Worm (Caenorhabditis elegans) whole organism, mixed stage, embryonic: ENCODE data around the gene pix-1.

Source experiments
- bed-3 ChIP-seq: fragments of 200-800 bp; sonication (Bioruptor generic); optimal IDR thresholded peaks from 3 replicates; lab custom pipeline; 2018; ENCODE audit warnings: mild to moderate bottlenecking, missing genetic modification characterization, moderate library complexity, missing compliant biosample characterization
- blmp-1 ChIP-seq: fragments of 150-350 bp; optimal IDR thresholded peaks from 2 replicates; lab custom pipeline; 2014; ENCODE audit warnings: missing biosample characterization, missing genetic modification characterization
- ceh-39 ChIP-seq: fragments of 150-350 bp; optimal IDR thresholded peaks from 2 replicates; lab custom pipeline; 2014; ENCODE audit warnings: missing biosample characterization, missing genetic modification characterization
- ceh-43 ChIP-seq: fragments of 200-800 bp; sonication (Bioruptor generic); optimal IDR thresholded peaks from 2 replicates; lab custom pipeline; 2018; ENCODE audit warnings: mild to moderate bottlenecking, missing genetic modification characterization, moderate library complexity, missing compliant biosample characterization
- ceh-83 ChIP-seq: fragments of 200-800 bp; sonication (Bioruptor generic); optimal IDR thresholded peaks from 2 replicates; lab custom pipeline; 2018; ENCODE audit warnings: mild to moderate bottlenecking, missing genetic modification characterization, missing compliant biosample characterization
- ces-1 ChIP-seq: fragments of 150-350 bp; optimal IDR thresholded peaks from 2 replicates; lab custom pipeline; 2014; ENCODE audit warnings: missing biosample characterization, missing genetic modification reagents, missing genetic modification characterization
- cnd-1 ChIP-seq: fragments of 200-800 bp; sonication (Bioruptor generic); optimal IDR thresholded peaks from 2 replicates; lab custom pipeline; 2018; ENCODE audit warnings: mild to moderate bottlenecking, missing genetic modification characterization, missing compliant biosample characterization
- drap-1 ChIP-seq: fragments of 200-800 bp; sonication (Bioruptor generic); optimal IDR thresholded peaks from 3 replicates; lab custom pipeline; 2018; ENCODE audit warnings: mild to moderate bottlenecking, missing genetic modification characterization, missing compliant biosample characterization
- elt-1 ChIP-seq: sonication (generic microtip); optimal IDR thresholded peaks from 2 replicates; lab custom pipeline; 2017; ENCODE audit warnings: missing genetic modification characterization, mild to moderate bottlenecking, missing compliant biosample characterization, antibody characterized with exemption, moderate library complexity, borderline replicate concordance; ENCODE audit not compliant: insufficient read depth
- elt-3 ChIP-seq: fragments of 150-350 bp; optimal IDR thresholded peaks from 2 replicates; lab custom pipeline; 2014; ENCODE audit warnings: missing biosample characterization, missing genetic modification characterization
- ham-2 ChIP-seq: fragments of 200-800 bp; sonication (Bioruptor generic); optimal IDR thresholded peaks from 2 replicates; lab custom pipeline; 2018; ENCODE audit warnings: mild to moderate bottlenecking, missing genetic modification characterization, missing compliant biosample characterization
- hlh-1 ChIP-seq: fragments of 150-350 bp; optimal IDR thresholded peaks from 2 replicates; lab custom pipeline; 2014; ENCODE audit warnings: missing biosample characterization, missing genetic modification reagents, missing genetic modification characterization
- lin-13 ChIP-seq: fragments of 150-350 bp; optimal IDR thresholded peaks from 2 replicates; lab custom pipeline; 2014; ENCODE audit warnings: missing biosample characterization, missing genetic modification characterization
- lin-32 ChIP-seq: fragments of 200-800 bp; sonication (Bioruptor generic); optimal IDR thresholded peaks from 2 replicates; lab custom pipeline; 2018; ENCODE audit warnings: mild to moderate bottlenecking, missing genetic modification characterization, missing compliant biosample characterization
- lsy-2 ChIP-seq: fragments of 150-350 bp; optimal IDR thresholded peaks from 2 replicates; lab custom pipeline; 2014; ENCODE audit warnings: missing biosample characterization, missing genetic modification characterization
- mep-1 ChIP-seq: fragments of 150-350 bp; optimal IDR thresholded peaks from 2 replicates; lab custom pipeline; 2017; ENCODE audit warnings: missing biosample characterization, missing genetic modification reagents, missing genetic modification characterization, inconsistent platforms
- mls-2 ChIP-seq: sonication (generic microtip); optimal IDR thresholded peaks from 2 replicates; lab custom pipeline; 2016; ENCODE audit warnings: mild to moderate bottlenecking, missing genetic modification characterization, moderate library complexity, missing compliant biosample characterization
- nhr-12 ChIP-seq: fragments of 150-350 bp; optimal IDR thresholded peaks from 2 replicates; lab custom pipeline; 2014; ENCODE audit warnings: missing biosample characterization, missing genetic modification characterization
- nhr-2 ChIP-seq: fragments of 150-350 bp; optimal IDR thresholded peaks from 2 replicates; lab custom pipeline; 2014; ENCODE audit warnings: missing biosample characterization, missing genetic modification characterization
- nhr-28 ChIP-seq: fragments of 150-350 bp; optimal IDR thresholded peaks from 2 replicates; lab custom pipeline; 2014; ENCODE audit warnings: missing biosample characterization, missing genetic modification characterization
- nhr-76 ChIP-seq: sonication (generic microtip); optimal IDR thresholded peaks from 2 replicates; lab custom pipeline; 2017; ENCODE audit warnings: missing biosample characterization, missing genetic modification characterization
- pha-4 ChIP-seq: fragments of 150-350 bp; optimal IDR thresholded peaks from 2 replicates; lab custom pipeline; 2018; ENCODE audit warnings: missing biosample characterization, missing genetic modification reagents, missing genetic modification characterization
- snpc-4 ChIP-seq: fragments of 150-350 bp; optimal IDR thresholded peaks from 2 replicates; lab custom pipeline; 2014; ENCODE audit warnings: missing biosample characterization, missing genetic modification characterization
- sptf-1 ChIP-seq: sonication (generic microtip); optimal IDR thresholded peaks from 2 replicates; lab custom pipeline; 2017; ENCODE audit warnings: mild to moderate bottlenecking, missing genetic modification characterization, moderate library complexity, missing compliant biosample characterization
- unc-120 ChIP-seq: sonication (generic microtip); optimal IDR thresholded peaks from 2 replicates; lab custom pipeline; 2017; ENCODE audit warnings: missing genetic modification characterization, missing compliant biosample characterization; ENCODE audit not compliant: poor library complexity, severe bottlenecking
- unc-62 ChIP-seq: fragments of 150-350 bp; optimal IDR thresholded peaks from 2 replicates; lab custom pipeline; 2014; ENCODE audit warnings: missing biosample characterization, missing genetic modification reagents, missing genetic modification characterization
- zip-8 ChIP-seq: fragments of 150-350 bp; optimal IDR thresholded peaks from 2 replicates; lab custom pipeline; 2014; ENCODE audit warnings: missing biosample characterization, missing genetic modification characterization
- ztf-11 ChIP-seq: fragments of 150-350 bp; optimal IDR thresholded peaks from 2 replicates; lab custom pipeline; 2014; ENCODE audit warnings: missing biosample characterization, missing genetic modification characterization

Gene pix-1

DNA sequence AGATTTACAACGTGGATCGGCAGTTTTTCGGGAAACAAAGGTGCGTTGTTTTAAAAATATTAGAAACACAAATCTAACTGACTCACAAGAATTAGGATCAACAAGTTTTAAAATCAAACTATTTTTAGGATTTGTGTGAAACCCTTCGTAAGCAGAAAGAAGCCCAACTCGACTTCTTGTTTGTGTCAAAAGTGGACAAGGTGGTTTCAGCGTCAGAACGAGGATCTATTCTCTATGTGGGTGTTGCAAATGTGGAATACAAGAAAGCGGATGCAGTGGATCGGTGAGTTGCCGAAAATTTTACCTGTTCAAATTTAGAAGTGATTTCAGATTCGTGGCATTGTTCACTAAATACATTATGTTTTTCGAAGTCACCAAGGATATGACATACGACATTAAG, 1.9 kb downstream of the pix-1 start:
- TF ChIP-seq nhr-12 (tag; lab: Kevin White, UChicago): no peak
- no peak for TF ChIP-seq ceh-43 (GFP tag; lab: Kevin White, UChicago)
- TF ChIP-seq mep-1 (tag; lab: Kevin White, UChicago): no peak
- TF ChIP-seq snpc-4 (tag; lab: Kevin White, UChicago): no peak
- TF ChIP-seq ztf-11 (tag; lab: Kevin White, UChicago): no peak
- no peak for TF ChIP-seq elt-1 (tag; lab: Kevin White, UChicago)

DNA sequence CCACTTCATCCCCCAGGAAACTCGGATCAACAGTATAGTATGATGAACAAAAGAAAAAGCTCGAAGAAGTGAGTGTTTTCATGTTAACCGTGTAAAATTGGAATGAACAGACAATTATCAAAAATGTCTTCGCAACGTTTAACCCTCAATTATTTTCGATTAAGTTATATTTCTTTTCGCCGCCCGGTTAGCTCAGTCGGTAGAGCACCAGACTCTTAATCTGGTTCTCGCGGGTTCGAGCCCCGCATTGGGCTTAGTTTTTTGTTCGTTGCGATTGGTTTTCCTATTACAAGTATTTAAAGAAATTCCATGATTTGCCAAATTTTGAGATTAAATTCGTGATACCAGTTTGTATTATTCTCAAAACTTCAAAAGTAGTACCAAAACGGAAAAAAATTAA, 2.6 kb downstream of the pix-1 start:
- TF ChIP-seq ceh-83 (GFP tag; lab: Kevin White, UChicago): no peak
- no peak for TF ChIP-seq nhr-28 (tag; lab: Kevin White, UChicago)
- TF ChIP-seq pha-4 (tag; lab: Kevin White, UChicago): no peak
- TF ChIP-seq ces-1: no peak
- no peak for TF ChIP-seq bed-3 (GFP tag; lab: Kevin White, UChicago)
- TF ChIP-seq elt-3: no peak
- TF ChIP-seq lsy-2 (tag; lab: Kevin White, UChicago): no peak
- TF ChIP-seq hlh-1: no peak
- no peak for TF ChIP-seq nhr-12 (tag; lab: Kevin White, UChicago)
- no peak for TF ChIP-seq cnd-1 (tag; lab: Kevin White, UChicago)
- TF ChIP-seq ceh-39 (tag; lab: Kevin White, UChicago): no peak

DNA sequence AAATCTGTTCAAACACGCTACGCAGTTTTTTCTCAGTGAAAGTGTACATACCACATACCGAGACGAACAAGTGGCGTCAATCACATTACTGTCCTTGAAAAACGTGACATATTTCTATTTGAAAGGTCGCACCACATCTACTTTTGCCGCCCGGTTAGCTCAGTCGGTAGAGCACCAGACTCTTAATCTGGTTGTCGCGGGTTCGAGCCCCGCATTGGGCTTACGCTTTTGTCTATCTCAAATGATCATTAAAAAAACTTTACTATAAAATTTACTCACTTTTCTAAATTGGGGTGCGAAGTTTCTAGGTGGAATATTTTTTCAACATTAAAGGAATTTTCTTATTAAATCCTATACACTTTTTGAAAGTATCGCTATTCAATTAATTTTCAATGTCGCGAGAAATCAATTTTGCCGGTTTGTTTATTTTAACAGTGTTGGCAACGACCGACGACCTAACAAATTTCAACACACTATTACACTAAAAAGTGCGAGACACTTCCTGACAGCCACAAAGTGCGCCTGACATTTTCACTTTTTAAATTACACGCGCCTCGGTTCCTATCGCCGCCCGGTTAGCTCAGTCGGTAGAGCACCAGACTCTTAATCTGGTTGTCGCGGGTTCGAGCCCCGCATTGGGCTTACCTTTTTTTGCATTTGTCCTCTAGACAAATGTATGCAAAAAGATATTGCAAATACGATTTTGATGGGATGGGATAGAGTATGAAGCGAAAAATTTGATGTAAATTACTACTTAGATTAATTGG, 3.3 kb downstream of the pix-1 start:
- TF ChIP-seq blmp-1 (tag; lab: Kevin White, UChicago) (no peak), elt-1 (tag; lab: Kevin White, UChicago) (no peak), nhr-2 (tag; lab: Kevin White, UChicago) (no peak), lsy-2 (tag; lab: Kevin White, UChicago) (no peak), unc-120 (tag; lab: Kevin White, UChicago) (peak; percentile 85), ham-2 (GFP tag; lab: Kevin White, UChicago) (no peak), mls-2 (tag; lab: Kevin White, UChicago) (peak; percentile 29), nhr-12 (tag; lab: Kevin White, UChicago) (no peak), ztf-11 (tag; lab: Kevin White, UChicago) (no peak), bed-3 (GFP tag; lab: Kevin White, UChicago) (no peak), drap-1 (GFP tag; lab: Kevin White, UChicago) (peak; percentile 20), snpc-4 (tag; lab: Kevin White, UChicago) (no peak), sptf-1 (peak; percentile 29), lin-32 (GFP tag; lab: Kevin White, UChicago) (peak; percentile 17), lin-13 (tag; lab: Kevin White, UChicago) (no peak), pha-4 (tag; lab: Kevin White, UChicago) (no peak), unc-62 (GFP tag; lab: Kevin White, UChicago) (no peak)

DNA sequence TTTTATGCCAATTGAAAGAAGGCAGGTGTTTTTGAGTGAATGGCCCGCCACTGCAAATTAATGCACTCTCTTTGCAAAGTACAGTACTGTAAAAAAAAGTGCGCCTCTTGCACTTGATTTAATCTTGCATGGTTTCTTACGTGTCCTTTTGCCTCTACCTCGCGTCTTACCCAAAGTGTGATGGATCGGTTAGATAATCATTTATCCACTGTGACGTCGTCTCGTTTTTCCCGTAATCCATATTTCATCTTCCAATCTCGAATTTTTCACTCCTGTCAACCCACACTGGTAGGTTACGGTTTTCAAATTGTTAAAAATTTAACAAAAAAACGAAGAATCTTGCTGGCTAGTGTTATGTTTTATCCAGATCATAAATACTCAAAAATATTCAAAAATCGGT, 9.6 kb downstream of the pix-1 start:
- TF ChIP-seq elt-1 (tag; lab: Kevin White, UChicago) (peak; percentile 76), cnd-1 (tag; lab: Kevin White, UChicago) (no peak), snpc-4 (tag; lab: Kevin White, UChicago) (no peak)

DNA sequence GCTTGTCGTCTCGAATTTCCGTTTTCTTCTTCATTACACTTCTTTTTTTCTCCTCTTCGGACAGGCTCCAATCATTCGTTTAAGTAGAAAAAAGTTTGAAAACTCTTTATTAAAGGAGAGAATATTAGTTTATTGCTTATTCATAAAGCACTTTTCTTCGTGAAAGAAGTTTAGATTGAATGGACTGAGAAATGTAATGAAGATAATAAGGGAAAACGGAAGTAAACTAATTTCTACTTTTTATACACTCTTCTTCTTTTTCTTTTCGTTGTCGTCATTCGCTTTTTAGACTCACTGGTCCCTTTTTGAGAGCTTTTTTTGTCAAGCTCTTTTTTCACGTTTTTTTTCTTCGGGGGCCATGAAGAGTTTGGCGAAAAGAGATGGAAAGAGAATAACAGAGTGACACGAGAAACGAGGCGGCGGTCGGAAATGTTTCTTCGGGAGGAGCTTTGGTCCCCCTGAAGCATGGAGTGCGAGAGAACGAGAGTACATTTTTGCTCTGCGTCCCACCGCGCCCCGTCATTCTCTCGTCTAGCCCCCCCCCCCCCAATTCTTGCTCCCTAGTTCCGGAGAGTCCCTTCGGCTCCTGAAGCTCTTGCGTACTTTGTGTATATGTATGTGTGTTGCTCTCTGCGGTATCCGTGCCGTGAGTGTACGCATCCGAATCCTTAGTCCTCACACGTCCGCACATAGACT, 12.2 kb downstream of the pix-1 start:
- no peak for TF ChIP-seq ceh-83 (GFP tag; lab: Kevin White, UChicago)
- no peak for TF ChIP-seq zip-8 (tag; lab: Kevin White, UChicago)
- TF ChIP-seq ceh-39 (tag; lab: Kevin White, UChicago): no peak
- no peak for TF ChIP-seq nhr-12 (tag; lab: Kevin White, UChicago)
- TF ChIP-seq nhr-2 (tag; lab: Kevin White, UChicago): no peak
- TF ChIP-seq nhr-76 (tag; lab: Kevin White, UChicago): no peak
- TF ChIP-seq ztf-11 (tag; lab: Kevin White, UChicago): no peak
- no peak for TF ChIP-seq hlh-1
- no peak for TF ChIP-seq unc-120 (tag; lab: Kevin White, UChicago)
- peak; percentile 29 for TF ChIP-seq drap-1 (GFP tag; lab: Kevin White, UChicago)
- peak; percentile 84 for TF ChIP-seq ces-1
- TF ChIP-seq ham-2 (GFP tag; lab: Kevin White, UChicago): no peak
- no peak for TF ChIP-seq lin-13 (tag; lab: Kevin White, UChicago)
- peak; percentile 64 for TF ChIP-seq sptf-1
- TF ChIP-seq bed-3 (GFP tag; lab: Kevin White, UChicago): no peak
